Fruit fly (Drosophila melanogaster): Measurements from ENCODE around the gene CG10274.

DNA sequence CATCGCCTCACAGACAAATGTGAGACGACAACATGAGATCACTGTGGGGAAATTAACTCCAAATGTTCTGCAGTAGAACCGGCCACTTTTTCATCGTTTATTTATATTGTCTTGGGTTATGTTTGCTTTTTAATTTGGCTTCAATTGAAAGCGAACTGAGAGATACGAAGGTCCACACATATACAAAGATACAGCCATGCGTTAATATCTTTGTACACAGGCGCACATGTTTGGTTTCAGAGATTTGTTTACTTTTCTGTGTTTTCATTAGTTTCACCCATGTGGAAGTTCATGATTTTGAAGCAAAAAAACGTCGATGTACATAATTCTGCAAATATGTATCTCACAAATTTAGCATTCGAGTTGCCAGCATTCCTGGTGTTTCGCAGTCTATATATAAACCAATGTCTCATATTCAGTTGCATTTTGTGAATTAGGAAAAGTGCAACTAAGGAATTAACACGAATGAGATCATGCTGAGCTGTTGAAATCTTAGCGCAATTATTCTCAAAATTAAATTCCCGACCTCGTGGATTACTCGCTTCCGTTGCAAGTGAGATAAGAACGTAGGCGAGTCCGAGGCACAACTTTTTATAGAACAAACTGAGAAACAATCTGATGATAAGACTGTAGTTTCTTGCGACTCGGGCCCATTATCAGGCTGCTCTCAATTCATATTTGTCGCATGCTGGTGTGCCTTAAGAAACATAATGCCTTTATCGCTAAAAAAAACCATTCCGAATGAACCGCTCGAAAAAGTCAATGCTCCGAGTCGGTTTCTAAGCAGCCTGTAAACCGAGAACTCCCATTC, 34.6 kb upstream of the CG10274 start:
- TF ChIP-seq pan (optimal IDR thresholded peaks at IDR 0.05) = no peak
- TF ChIP-seq psq (optimal IDR thresholded peaks at IDR 0.05) = no peak
- no peak for TF ChIP-seq usp (GFP tag; optimal IDR thresholded peaks at IDR 0.05)
- no peak for TF ChIP-seq EcR (GFP tag; optimal IDR thresholded peaks at IDR 0.05)
- no peak for TF ChIP-seq CG8478 (optimal IDR thresholded peaks at IDR 0.05)
